Fruit fly (Drosophila melanogaster) whole organism, embryonic: ENCODE measurements around the gene Irk1.
A peak's percentile ranks its signal among the peaks of the same experiment; 100 is the strongest.

Source experiments
- B-H2 ChIP-seq: fragments of 200-800 bp; sonication (Bioruptor generic); optimal IDR thresholded peaks from 2 replicates; lab custom pipeline; 2018; ENCODE audit warnings: missing biosample characterization, mild to moderate bottlenecking, missing genetic modification characterization
- C15 ChIP-seq: fragments of 200-800 bp; sonication (Bioruptor generic); IDR thresholded peaks from 3 replicates; pipeline ENCODE4 v1.3.6; 2022; ENCODE audit warnings: missing biosample characterization, missing genetic modification characterization
- CG11093 ChIP-seq: fragments of 200-800 bp; sonication (Bioruptor generic); IDR thresholded peaks from 3 replicates; pipeline ENCODE4 v1.3.6; 2022; ENCODE audit warnings: missing biosample characterization, missing genetic modification characterization
- CG11723 ChIP-seq: fragments of 200-800 bp; sonication (Bioruptor generic); optimal IDR thresholded peaks from 2 replicates; lab custom pipeline; 2017; ENCODE audit warnings: missing biosample characterization, mild to moderate bottlenecking, missing genetic modification characterization
- CG12071 ChIP-seq: fragments of 200-800 bp; sonication (Bioruptor generic); optimal IDR thresholded peaks from 3 replicates; lab custom pipeline; 2018; ENCODE audit warnings: missing biosample characterization, mild to moderate bottlenecking, missing genetic modification characterization
- CG12104 ChIP-seq: fragments of 200-800 bp; sonication (Bioruptor generic); optimal IDR thresholded peaks from 3 replicates; lab custom pipeline; 2016; ENCODE audit warnings: missing biosample characterization, missing genetic modification characterization
- CG15514 ChIP-seq: fragments of 200-800 bp; sonication (Bioruptor generic); optimal IDR thresholded peaks from 3 replicates; lab custom pipeline; 2017; ENCODE audit warnings: missing biosample characterization, missing genetic modification characterization, mild to moderate bottlenecking, moderate library complexity, missing genetic modification reagents
- CG1603 ChIP-seq: fragments of 200-800 bp; sonication (Bioruptor generic); optimal IDR thresholded peaks from 2 replicates; lab custom pipeline; 2019; ENCODE audit warnings: missing biosample characterization, mild to moderate bottlenecking, missing genetic modification characterization, moderate library complexity
- CG16813 ChIP-seq: fragments of 200-800 bp; sonication (Bioruptor generic); IDR thresholded peaks from 3 replicates; pipeline ENCODE4 v1.3.6; 2022; ENCODE audit warnings: missing biosample characterization, missing genetic modification characterization; ENCODE audit not compliant: partially characterized antibody
- CG2120 ChIP-seq: fragments of 200-800 bp; sonication (Bioruptor generic); optimal IDR thresholded peaks from 3 replicates; lab custom pipeline; 2016; ENCODE audit warnings: missing biosample characterization, missing genetic modification characterization
- CG2712 ChIP-seq: fragments of 200-800 bp; optimal IDR thresholded peaks from 3 replicates; lab custom pipeline; 2019; ENCODE audit warnings: missing biosample characterization, mild to moderate bottlenecking, missing genetic modification characterization, moderate library complexity
- CG34376 ChIP-seq: fragments of 200-800 bp; sonication (Bioruptor generic); optimal IDR thresholded peaks from 2 replicates; lab custom pipeline; 2018; ENCODE audit warnings: missing biosample characterization, mild to moderate bottlenecking, missing genetic modification characterization
- CG6791 ChIP-seq: fragments of 200-800 bp; sonication (Bioruptor generic); IDR thresholded peaks from 3 replicates; pipeline ENCODE4 v1.3.6; 2022; ENCODE audit warnings: missing biosample characterization, missing genetic modification characterization; ENCODE audit not compliant: partially characterized antibody
- CG7372 ChIP-seq: fragments of 200-800 bp; sonication (Bioruptor generic); IDR thresholded peaks from 2 replicates; pipeline ENCODE4 v1.3.6; 2022; ENCODE audit warnings: missing biosample characterization, missing genetic modification characterization
- CG7745 ChIP-seq: fragments of 200-800 bp; sonication (Bioruptor generic); optimal IDR thresholded peaks from 2 replicates; lab custom pipeline; 2018; ENCODE audit warnings: missing biosample characterization, mild to moderate bottlenecking, missing genetic modification characterization, moderate library complexity
- CG8089 ChIP-seq: fragments of 200-800 bp; sonication (Bioruptor generic); optimal IDR thresholded peaks from 3 replicates; lab custom pipeline; 2016; ENCODE audit warnings: missing biosample characterization, missing genetic modification characterization
- CG9876 ChIP-seq: fragments of 200-800 bp; sonication (Bioruptor generic); optimal IDR thresholded peaks from 2 replicates; lab custom pipeline; 2016; ENCODE audit warnings: missing biosample characterization, missing genetic modification characterization
- CHES-1-like ChIP-seq: fragments of 200-800 bp; sonication (Bioruptor generic); optimal IDR thresholded peaks from 2 replicates; lab custom pipeline; 2016; ENCODE audit warnings: missing biosample characterization, missing genetic modification characterization
- CTCF ChIP-seq: fragments of 200-800 bp; sonication (Bioruptor generic); optimal IDR thresholded peaks from 2 replicates; lab custom pipeline; 2017; ENCODE audit warnings: missing biosample characterization, mild to moderate bottlenecking, missing genetic modification characterization, moderate library complexity
- D19B ChIP-seq: fragments of 200-800 bp; sonication (Bioruptor generic); optimal IDR thresholded peaks from 2 replicates; lab custom pipeline; 2017; ENCODE audit warnings: missing biosample characterization, mild to moderate bottlenecking, missing genetic modification characterization
- Dfd ChIP-seq, 2 experiments: fragments of >200 bp; optimal IDR thresholded peaks; 2 replicates each; lab custom pipeline; 2017; ENCODE audit warnings: missing biosample characterization in 2 of 2, missing genetic modification characterization in 2 of 2
- Dll ChIP-seq: fragments of 200-800 bp; sonication (Bioruptor generic); IDR thresholded peaks from 4 replicates; pipeline ENCODE4 v1.3.6; 2022; ENCODE audit warnings: missing biosample characterization, missing genetic modification characterization; ENCODE audit not compliant: partially characterized antibody
- Dp ChIP-seq: fragments of 200-800 bp; sonication (Bioruptor generic); optimal IDR thresholded peaks from 2 replicates; lab custom pipeline; 2018; ENCODE audit warnings: missing biosample characterization, mild to moderate bottlenecking, missing genetic modification characterization, moderate library complexity
- E2f1 ChIP-seq: fragments of 200-800 bp; sonication (Bioruptor generic); IDR thresholded peaks from 2 replicates; pipeline ENCODE4 v1.3.6; 2022; ENCODE audit warnings: missing biosample characterization, missing genetic modification characterization
- Gsc ChIP-seq: fragments of 200-800 bp; sonication (Bioruptor generic); IDR thresholded peaks from 2 replicates; pipeline ENCODE4 v1.3.6; 2022; ENCODE audit warnings: missing biosample characterization, missing genetic modification characterization
- Kr ChIP-seq: fragments of 200-800 bp; sonication (Bioruptor generic); optimal IDR thresholded peaks from 2 replicates; lab custom pipeline; 2017; ENCODE audit warnings: missing biosample characterization, mild to moderate bottlenecking, missing genetic modification characterization
- Mrtf ChIP-seq: fragments of 200-800 bp; sonication (Bioruptor generic); IDR thresholded peaks from 3 replicates; pipeline ENCODE4 v1.3.6; 2022; ENCODE audit warnings: missing biosample characterization, missing genetic modification characterization
- NFAT ChIP-seq: fragments of 200-800 bp; sonication (Bioruptor generic); IDR thresholded peaks from 2 replicates; pipeline ENCODE4 v1.3.6; 2022; ENCODE audit warnings: missing biosample characterization, missing genetic modification characterization
- Nf-YC ChIP-seq: fragments of 200-800 bp; optimal IDR thresholded peaks from 3 replicates; lab custom pipeline; 2019; ENCODE audit warnings: missing biosample characterization, mild to moderate bottlenecking, missing genetic modification characterization, moderate library complexity
- Trl ChIP-seq, 3 experiments: fragments of >200 bp in 2 of 3; fragments of 200-800 bp in 1 of 3; sonication (Bioruptor generic) in 1 of 3; optimal IDR thresholded peaks; 2 replicates in 1 of 3; 3 replicates in 2 of 3; lab custom pipeline; 2016 to 2017; ENCODE audit warnings: missing biosample characterization in 1 of 3, missing genetic modification characterization in 1 of 3
- ase ChIP-seq: fragments of 200-800 bp; sonication (Bioruptor generic); IDR thresholded peaks from 3 replicates; pipeline ENCODE4 v1.3.6; 2022; ENCODE audit warnings: missing biosample characterization, missing genetic modification characterization
- chinmo ChIP-seq: fragments of 200-800 bp; sonication (Bioruptor generic); IDR thresholded peaks from 4 replicates; pipeline ENCODE4 v1.3.6; 2022; ENCODE audit warnings: missing biosample characterization, missing genetic modification characterization; ENCODE audit not compliant: partially characterized antibody
- croc ChIP-seq: fragments of 200-800 bp; sonication (Bioruptor generic); conservative IDR thresholded peaks from 3 replicates; pipeline ENCODE4 v1.3.6; 2022; ENCODE audit warnings: missing biosample characterization, missing genetic modification characterization
- dati ChIP-seq: fragments of 200-800 bp; sonication (Bioruptor generic); IDR thresholded peaks from 2 replicates; pipeline ENCODE4 v1.3.6; 2022; ENCODE audit warnings: missing biosample characterization, missing genetic modification characterization
- en ChIP-seq: fragments of 200-800 bp; sonication (Bioruptor generic); optimal IDR thresholded peaks from 2 replicates; lab custom pipeline; 2016; ENCODE audit warnings: missing biosample characterization, missing genetic modification characterization
- ewg ChIP-seq: fragments of 200-800 bp; sonication (Bioruptor generic); optimal IDR thresholded peaks from 3 replicates; lab custom pipeline; 2017; ENCODE audit warnings: mild to moderate bottlenecking, missing biosample characterization, missing genetic modification reagents, missing genetic modification characterization
- exex ChIP-seq: fragments of 200-800 bp; sonication (Bioruptor generic); optimal IDR thresholded peaks from 4 replicates; lab custom pipeline; 2018; ENCODE audit warnings: missing biosample characterization, mild to moderate bottlenecking, missing genetic modification characterization, moderate library complexity
- grau ChIP-seq: fragments of 200-800 bp; optimal IDR thresholded peaks from 3 replicates; lab custom pipeline; 2019; ENCODE audit warnings: missing biosample characterization, mild to moderate bottlenecking, missing genetic modification characterization, moderate library complexity
- grn ChIP-seq: fragments of 200-800 bp; sonication (Bioruptor generic); optimal IDR thresholded peaks from 3 replicates; lab custom pipeline; 2017; ENCODE audit warnings: missing biosample characterization, missing genetic modification characterization
- klu ChIP-seq: fragments of 200-800 bp; sonication (Bioruptor generic); IDR thresholded peaks from 2 replicates; pipeline ENCODE4 v1.3.6; 2022; ENCODE audit warnings: missing biosample characterization, missing genetic modification characterization
- kni ChIP-seq: fragments of 200-800 bp; sonication (Bioruptor generic); optimal IDR thresholded peaks from 3 replicates; lab custom pipeline; 2017; ENCODE audit warnings: mild to moderate bottlenecking, missing biosample characterization, missing genetic modification reagents, missing genetic modification characterization
- nmo ChIP-seq: fragments of 200-800 bp; sonication (Bioruptor generic); optimal IDR thresholded peaks from 2 replicates; lab custom pipeline; 2018; ENCODE audit warnings: missing biosample characterization, mild to moderate bottlenecking, missing genetic modification characterization, moderate library complexity
- pho ChIP-seq: fragments of 200-800 bp; sonication (Bioruptor generic); optimal IDR thresholded peaks from 2 replicates; lab custom pipeline; 2016; ENCODE audit warnings: missing biosample characterization, missing genetic modification characterization
- sd ChIP-seq: fragments of 200-800 bp; sonication (Bioruptor generic); optimal IDR thresholded peaks from 3 replicates; lab custom pipeline; 2018; ENCODE audit warnings: missing biosample characterization, mild to moderate bottlenecking, missing genetic modification characterization, moderate library complexity
- so ChIP-seq: fragments of 200-800 bp; sonication (Bioruptor generic); IDR thresholded peaks from 3 replicates; pipeline ENCODE4 v1.3.6; 2022; ENCODE audit warnings: missing biosample characterization, missing genetic modification characterization
- toy ChIP-seq: fragments of 200-800 bp; sonication (Bioruptor generic); IDR thresholded peaks from 2 replicates; pipeline ENCODE4 v1.3.6; 2022; ENCODE audit warnings: missing biosample characterization, missing genetic modification characterization
- unpg ChIP-seq: fragments of 200-800 bp; sonication (Bioruptor generic); optimal IDR thresholded peaks from 3 replicates; lab custom pipeline; 2018; ENCODE audit warnings: missing biosample characterization, mild to moderate bottlenecking, missing genetic modification characterization, moderate library complexity
- wek ChIP-seq: fragments of 200-800 bp; sonication (Bioruptor generic); optimal IDR thresholded peaks from 3 replicates; lab custom pipeline; 2018; ENCODE audit warnings: missing biosample characterization, mild to moderate bottlenecking, missing genetic modification characterization, moderate library complexity

Irk1 gene

DNA sequence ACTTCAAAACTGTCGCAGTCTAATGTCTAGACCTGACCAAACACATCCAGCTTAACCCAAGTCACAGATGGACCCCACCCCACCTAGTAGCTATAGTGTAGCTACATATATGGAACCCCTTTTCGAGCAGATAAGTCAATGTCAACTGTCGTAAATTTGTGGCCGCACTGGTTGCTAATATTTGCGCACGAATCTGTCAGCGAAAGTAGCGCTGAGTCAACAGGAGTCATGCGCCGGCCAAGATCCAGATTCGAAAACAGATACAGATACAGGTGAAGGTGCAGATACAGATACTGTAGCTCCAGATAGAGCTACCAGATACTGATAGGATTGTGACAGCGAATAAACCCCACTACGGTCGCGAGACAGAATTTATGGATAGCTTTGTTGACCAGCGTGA, 4.0 kb upstream of the Irk1 start:
- TF ChIP-seq grau (no peak), Mrtf (GFP tag; lab: Robert Waterston, UW) (no peak), CG8089 (GFP tag; lab: Kevin White, UChicago) (no peak), Dp (no peak), Dll (GFP tag; lab: Robert Waterston, UW) (no peak), grn (GFP tag; lab: Kevin White, UChicago) (no peak), wek (GFP tag; lab: Kevin White, UChicago) (no peak), CG2712 (tag; lab: Kevin White, UChicago) (no peak), ewg (GFP tag; lab: Kevin White, UChicago) (no peak), CG6791 (GFP tag; lab: Robert Waterston, UW) (no peak), unpg (no peak)
- TF ChIP-seq, all 482 proteins: peak for 0

dm6 chr3R:23164630-23165029, 3.5 kb upstream of the Irk1 start:
- TF ChIP-seq klu (no peak), B-H2 (no peak)

DNA sequence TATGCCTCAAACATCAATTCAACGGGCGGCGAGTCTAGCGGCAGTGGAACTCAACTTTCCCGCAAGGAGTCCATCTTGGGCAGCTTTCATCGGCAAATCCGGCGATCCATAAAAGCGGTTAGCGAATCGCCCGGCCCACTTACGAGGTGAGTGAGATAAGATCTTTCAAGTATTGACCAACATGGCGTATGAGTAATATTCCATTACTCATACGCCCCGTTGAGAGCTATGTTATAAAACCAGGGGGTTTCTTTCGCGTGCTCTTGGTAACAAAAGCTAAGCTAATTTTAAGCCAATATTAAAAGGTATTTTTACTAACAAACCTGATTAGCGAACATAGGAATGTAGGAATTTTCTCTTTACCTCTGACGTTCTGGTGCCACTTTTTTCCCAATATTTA, 2.2 kb downstream of the Irk1 start:
- peak; percentile 90 for TF ChIP-seq CG7372
- no peak for TF ChIP-seq CG9876
- TF ChIP-seq Gsc (GFP tag; lab: Robert Waterston, UW) = no peak

DNA sequence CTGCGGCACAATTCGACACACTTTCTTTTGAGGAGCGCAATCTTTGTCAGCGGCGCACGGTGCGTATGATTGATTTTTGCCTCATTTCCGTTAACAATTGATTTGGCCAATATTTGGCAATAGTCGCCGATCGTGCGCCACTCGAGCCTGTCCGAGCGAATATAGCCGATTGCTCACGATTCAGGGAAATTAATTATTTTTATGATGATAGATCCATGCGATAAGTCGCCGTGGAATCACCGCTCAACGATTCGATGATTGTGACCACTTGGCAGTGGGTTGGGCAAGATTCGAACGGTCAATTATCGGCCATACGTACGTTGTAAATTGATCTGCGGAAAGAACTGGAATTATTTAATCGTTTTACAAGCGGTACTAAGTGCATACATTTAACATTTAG, 3.8 kb downstream of the Irk1 start:
- TF ChIP-seq grn (GFP tag; lab: Kevin White, UChicago) (peak; percentile 82), croc (GFP tag; lab: Robert Waterston, UW) (no peak), CG2120 (GFP tag; lab: Kevin White, UChicago) (no peak), CG11093 (GFP tag; lab: Robert Waterston, UW) (no peak), grau (no peak), en (GFP tag; lab: Kevin White, UChicago) (no peak), toy (GFP tag; lab: Robert Waterston, UW) (no peak), dati (GFP tag; lab: Robert Waterston, UW) (no peak), CG12071 (no peak), CG1603 (tag; lab: Kevin White, UChicago) (no peak), Kr (GFP tag; lab: Kevin White, UChicago) (no peak), Nf-YC (no peak), nmo (GFP tag; lab: Kevin White, UChicago) (no peak), CHES-1-like (GFP tag; lab: Kevin White, UChicago) (no peak), E2f1 (GFP tag; lab: Robert Waterston, UW) (no peak), so (no peak), CTCF (GFP tag; lab: Kevin White, UChicago) (no peak), CG15514 (no peak), pho (no peak), NFAT (no peak), Dfd (GFP tag; optimal IDR thresholded peaks at IDR 0.05; lab: Kevin White, UChicago) (no peak), ase (GFP tag; lab: Robert Waterston, UW) (no peak), CG12104 (GFP tag; lab: Kevin White, UChicago) (no peak), CG11723 (GFP tag; lab: Kevin White, UChicago) (no peak), CG16813 (GFP tag; lab: Robert Waterston, UW) (no peak), kni (GFP tag; lab: Kevin White, UChicago) (no peak), CG7745 (tag; lab: Kevin White, UChicago) (no peak), Trl (optimal IDR thresholded peaks at IDR 0.05; lab: Kevin White, UChicago) (no peak), Trl (GFP tag; optimal IDR thresholded peaks at IDR 0.05; lab: Kevin White, UChicago) (no peak), CG34376 (GFP tag; lab: Kevin White, UChicago) (peak; percentile 19), C15 (GFP tag; lab: Robert Waterston, UW) (no peak), exex (tag; lab: Kevin White, UChicago) (peak; percentile 97), sd (tag; lab: Kevin White, UChicago) (peak; percentile 28), D19B (GFP tag; lab: Kevin White, UChicago) (no peak), chinmo (GFP tag; lab: Robert Waterston, UW) (no peak)
